Fruit fly (Drosophila melanogaster) whole organism, prepupa: Measurements from ENCODE around the gene Klp31E.
A peak's percentile ranks its signal among the peaks of the same experiment; 100 is the strongest.

Experiments
- CG11902 ChIP-seq: fragments of 200-800 bp; sonication (Bioruptor generic); optimal IDR thresholded peaks from 3 replicates; lab custom pipeline; 2016; ENCODE audit warnings: missing biosample characterization, missing genetic modification characterization
- CG15336 ChIP-seq: fragments of 200-800 bp; sonication (Bioruptor generic); IDR thresholded peaks from 2 replicates; pipeline ENCODE4 v1.3.6; 2022; ENCODE audit warnings: missing biosample characterization, missing genetic modification characterization
- CG1621 ChIP-seq: fragments of 200-800 bp; sonication (Bioruptor generic); optimal IDR thresholded peaks from 3 replicates; lab custom pipeline; 2018; ENCODE audit warnings: missing biosample characterization, mild to moderate bottlenecking, missing genetic modification characterization
- CG16779 ChIP-seq: fragments of 200-800 bp; sonication (Bioruptor generic); optimal IDR thresholded peaks from 3 replicates; lab custom pipeline; 2017; ENCODE audit warnings: missing biosample characterization, mild to moderate bottlenecking, missing genetic modification characterization
- CG3032 ChIP-seq: fragments of 200-800 bp; optimal IDR thresholded peaks from 2 replicates; lab custom pipeline; 2019; ENCODE audit warnings: missing biosample characterization, mild to moderate bottlenecking, missing genetic modification characterization, moderate library complexity
- CG31627 ChIP-seq: fragments of 200-800 bp; sonication (Bioruptor generic); optimal IDR thresholded peaks from 3 replicates; lab custom pipeline; 2016; ENCODE audit warnings: missing biosample characterization, missing genetic modification characterization
- CG32006 ChIP-seq: fragments of 200-800 bp; sonication (Bioruptor generic); optimal IDR thresholded peaks from 3 replicates; lab custom pipeline; 2017; ENCODE audit warnings: missing biosample characterization, mild to moderate bottlenecking, missing genetic modification characterization
- CG34406 ChIP-seq: fragments of 200-800 bp; sonication (Bioruptor generic); optimal IDR thresholded peaks from 3 replicates; lab custom pipeline; 2016; ENCODE audit warnings: missing biosample characterization, missing genetic modification characterization
- CG6163 ChIP-seq: fragments of 200-800 bp; sonication (Bioruptor generic); IDR thresholded peaks from 3 replicates; pipeline ENCODE4 v1.3.6; 2022; ENCODE audit warnings: missing biosample characterization, missing genetic modification characterization
- CG6276 ChIP-seq: fragments of 200-800 bp; sonication (Bioruptor generic); optimal IDR thresholded peaks from 2 replicates; lab custom pipeline; 2017; ENCODE audit warnings: missing biosample characterization, mild to moderate bottlenecking, missing genetic modification characterization
- CG6792 ChIP-seq: fragments of 200-800 bp; sonication (Bioruptor generic); optimal IDR thresholded peaks from 3 replicates; lab custom pipeline; 2016; ENCODE audit warnings: missing biosample characterization, missing genetic modification characterization
- CG6854 ChIP-seq: fragments of 200-800 bp; sonication (Bioruptor generic); optimal IDR thresholded peaks from 2 replicates; lab custom pipeline; 2017; ENCODE audit warnings: missing biosample characterization, mild to moderate bottlenecking, missing genetic modification characterization
- CG8319 ChIP-seq: fragments of 200-800 bp; sonication (Bioruptor generic); optimal IDR thresholded peaks from 3 replicates; lab custom pipeline; 2016; ENCODE audit warnings: missing biosample characterization, missing genetic modification characterization
- CG8632 ChIP-seq: fragments of 200-800 bp; sonication (Bioruptor generic); optimal IDR thresholded peaks from 3 replicates; lab custom pipeline; 2016; ENCODE audit warnings: missing biosample characterization, missing genetic modification characterization
- CG9139 ChIP-seq: fragments of 200-800 bp; sonication (Bioruptor generic); optimal IDR thresholded peaks from 3 replicates; lab custom pipeline; 2017; ENCODE audit warnings: missing biosample characterization, mild to moderate bottlenecking, missing genetic modification characterization
- Eip75B ChIP-seq: fragments of 200-800 bp; sonication (Bioruptor generic); optimal IDR thresholded peaks from 3 replicates; lab custom pipeline; 2016; ENCODE audit warnings: missing biosample characterization, missing genetic modification characterization
- Eip78C ChIP-seq: fragments of 200-800 bp; sonication (Bioruptor generic); peaks from one replicate; lab custom pipeline; 2016; ENCODE audit warnings: missing biosample characterization, missing genetic modification characterization
- Ets96B ChIP-seq: fragments of 200-800 bp; optimal IDR thresholded peaks from 2 replicates; lab custom pipeline; 2019; ENCODE audit warnings: missing biosample characterization, mild to moderate bottlenecking, missing genetic modification characterization, moderate library complexity
- Hr38 ChIP-seq: sonication (Bioruptor generic); optimal IDR thresholded peaks from 2 replicates; lab custom pipeline; 2016; ENCODE audit warnings: missing biosample characterization, missing genetic modification characterization
- Hr4 ChIP-seq: fragments of 200-800 bp; sonication (Bioruptor generic); optimal IDR thresholded peaks from 3 replicates; lab custom pipeline; 2016; ENCODE audit warnings: missing biosample characterization, missing genetic modification characterization
- OdsH ChIP-seq: fragments of 200-800 bp; sonication (Bioruptor generic); optimal IDR thresholded peaks from 3 replicates; lab custom pipeline; 2016; ENCODE audit warnings: missing biosample characterization, missing genetic modification characterization
- Sox14 ChIP-seq: fragments of 200-800 bp; sonication (Bioruptor generic); optimal IDR thresholded peaks from 3 replicates; lab custom pipeline; 2016; ENCODE audit warnings: missing biosample characterization, missing genetic modification characterization
- Sox15 ChIP-seq: fragments of 200-800 bp; sonication (Bioruptor generic); optimal IDR thresholded peaks from 3 replicates; lab custom pipeline; 2016; ENCODE audit warnings: missing biosample characterization, missing genetic modification characterization
- acj6 ChIP-seq: fragments of 200-800 bp; sonication (Bioruptor generic); optimal IDR thresholded peaks from 3 replicates; lab custom pipeline; 2016; ENCODE audit warnings: missing biosample characterization, missing genetic modification characterization
- cyc ChIP-seq: fragments of 200-800 bp; sonication (Bioruptor generic); optimal IDR thresholded peaks from 3 replicates; lab custom pipeline; 2016; ENCODE audit warnings: missing biosample characterization, missing genetic modification characterization
- esn ChIP-seq: fragments of 200-800 bp; sonication (Bioruptor generic); optimal IDR thresholded peaks from 2 replicates; lab custom pipeline; 2016; ENCODE audit warnings: missing biosample characterization, mild to moderate bottlenecking, missing genetic modification characterization, moderate library complexity
- fd59A ChIP-seq: fragments of 200-800 bp; sonication (Bioruptor generic); optimal IDR thresholded peaks from 2 replicates; lab custom pipeline; 2017; ENCODE audit warnings: missing biosample characterization, mild to moderate bottlenecking, missing genetic modification characterization, missing genetic modification reagents
- fd85E ChIP-seq: fragments of 200-800 bp; sonication (Bioruptor generic); optimal IDR thresholded peaks from 3 replicates; lab custom pipeline; 2016; ENCODE audit warnings: missing biosample characterization, missing genetic modification characterization
- fkh ChIP-seq: fragments of 200-800 bp; sonication (Bioruptor generic); optimal IDR thresholded peaks from 3 replicates; lab custom pipeline; 2017; ENCODE audit warnings: missing biosample characterization, mild to moderate bottlenecking, missing genetic modification characterization, moderate library complexity
- lz ChIP-seq: fragments of 200-800 bp; sonication (Bioruptor generic); optimal IDR thresholded peaks from 3 replicates; lab custom pipeline; 2016; ENCODE audit warnings: missing biosample characterization, missing genetic modification characterization
- salr ChIP-seq, 2 experiments: fragments of 200-800 bp; sonication (Bioruptor generic); optimal IDR thresholded peaks; 3 replicates each; lab custom pipeline; 2016 to 2018; ENCODE audit warnings: missing biosample characterization in 2 of 2, missing genetic modification characterization in 2 of 2, mild to moderate bottlenecking in 1 of 2
- topi ChIP-seq: fragments of 200-800 bp; sonication (Bioruptor generic); optimal IDR thresholded peaks from 3 replicates; lab custom pipeline; 2016; ENCODE audit warnings: missing biosample characterization, missing genetic modification characterization
- vri ChIP-seq: fragments of 200-800 bp; sonication (Bioruptor generic); optimal IDR thresholded peaks from 3 replicates; lab custom pipeline; 2016; ENCODE audit warnings: missing biosample characterization, mild to moderate bottlenecking, missing genetic modification characterization

Klp31E gene

DNA sequence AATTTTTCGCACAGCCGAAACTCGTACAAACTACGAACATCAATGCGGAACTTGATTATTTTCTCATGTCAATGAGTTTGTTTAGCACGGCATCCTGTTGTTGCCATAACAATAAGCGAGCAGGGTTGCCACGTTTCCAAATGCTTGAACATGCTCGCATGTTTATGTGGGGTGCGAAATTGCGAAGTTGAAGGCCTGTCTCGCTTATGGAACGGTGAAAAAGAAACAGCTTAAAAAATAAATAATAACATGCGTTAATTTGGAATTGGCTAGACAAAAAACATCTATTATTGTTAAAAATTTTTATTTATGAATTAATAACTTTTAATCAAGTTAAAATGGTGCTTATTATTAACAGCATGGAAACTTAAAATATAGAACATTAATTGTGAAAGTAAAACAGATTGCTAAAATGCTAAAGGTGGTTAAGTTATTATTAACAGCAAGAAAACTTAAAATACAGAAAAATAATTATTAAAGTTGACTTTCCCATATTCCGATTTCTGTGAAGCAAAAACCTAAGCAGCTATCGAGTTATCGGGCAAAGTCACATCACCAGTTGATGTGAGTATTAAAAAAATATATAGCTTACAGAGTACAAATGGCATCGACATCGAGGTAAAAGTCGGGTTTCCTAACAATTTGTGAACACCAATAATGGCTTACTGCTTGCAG lies 17.1 kb downstream of the Klp31E start, which contains the start of the genes Bug22 and TfIIB:
Gene Bug22, minus strand, starts transcription at position 117 of the 675 bp plus-strand sequence.
Gene TfIIB, plus strand, starts transcription at position 537 of the 675 bp plus-strand sequence.
- TF ChIP-seq CG6163 (GFP tag; lab: Robert Waterston, UW) = peak; percentile 71; the same call in 2 of the 3 replicates
- no peak for TF ChIP-seq CG9139
- TF ChIP-seq Eip78C = peak; percentile 91
- no peak for TF ChIP-seq Eip75B (GFP tag; lab: Kevin White, UChicago)
- TF ChIP-seq Ets96B (tag; lab: Kevin White, UChicago) = peak; percentile 53
- peak; percentile 57 for TF ChIP-seq CG6792
- TF ChIP-seq CG6854 = no peak
- TF ChIP-seq fd59A (GFP tag; lab: Kevin White, UChicago) = no peak
- TF ChIP-seq fkh (GFP tag; lab: Kevin White, UChicago) = peak; percentile 68
- TF ChIP-seq esn = peak; percentile 82
- peak; percentile 69 for TF ChIP-seq topi (GFP tag; lab: Kevin White, UChicago)
- peak; percentile 75 for TF ChIP-seq CG31627 (GFP tag; lab: Kevin White, UChicago)
- TF ChIP-seq Sox15 (GFP tag; lab: Kevin White, UChicago) = peak; percentile 41
- peak; percentile 72 for TF ChIP-seq lz (GFP tag; lab: Kevin White, UChicago)
- TF ChIP-seq CG8319 (GFP tag; lab: Kevin White, UChicago) = peak; percentile 25
- TF ChIP-seq CG15336 = 0 out of 2 replicates have a peak, but pooled peaks have one; percentile 30
- TF ChIP-seq CG3032 (tag; lab: Kevin White, UChicago) = peak; percentile 59
- TF ChIP-seq CG34406 (GFP tag; lab: Kevin White, UChicago) = peak; percentile 64
- TF ChIP-seq cyc (GFP tag; lab: Kevin White, UChicago) = peak; percentile 78
- TF ChIP-seq vri (GFP tag; lab: Kevin White, UChicago) = no peak
- peak; percentile 74 for TF ChIP-seq acj6 (GFP tag; lab: Kevin White, UChicago)

DNA sequence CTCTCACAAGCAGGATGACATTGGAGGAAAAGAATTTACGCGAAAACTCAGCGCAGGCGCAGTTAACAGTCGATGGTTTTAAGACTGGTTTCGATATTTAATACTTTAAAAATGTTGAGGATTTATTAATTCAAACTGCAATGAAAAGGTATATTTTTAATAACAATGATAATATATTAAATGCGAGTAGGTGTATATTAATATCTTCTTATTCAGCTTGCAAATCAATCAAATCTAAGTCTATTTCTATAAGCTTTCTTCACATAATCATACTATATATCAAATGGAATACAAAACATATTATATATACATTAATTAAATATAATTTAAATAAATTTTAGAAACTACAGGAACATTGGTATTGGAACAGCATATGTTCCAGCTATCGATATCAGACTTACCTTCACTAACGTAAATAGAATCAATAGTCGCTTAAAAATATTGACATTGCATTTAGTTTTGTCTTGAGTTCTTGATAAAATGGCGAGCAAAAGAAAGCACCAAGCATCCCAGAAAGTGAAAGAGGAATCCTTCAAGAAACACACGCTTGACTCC lies 21.9 kb downstream of the Klp31E start, which contains the start of the genes TBC1D16 and holn1:
Gene TBC1D16, minus strand, starts transcription at position 51 of the 555 bp plus-strand sequence.
Gene holn1, plus strand, starts transcription at position 390 of the 555 bp plus-strand sequence.
- TF ChIP-seq Hr38 (GFP tag; lab: Kevin White, UChicago) (no peak), esn (no peak), fd59A (GFP tag; lab: Kevin White, UChicago) (no peak), fkh (GFP tag; lab: Kevin White, UChicago) (peak; percentile 96), CG1621 (tag; lab: Kevin White, UChicago) (no peak), Hr4 (no peak), CG6276 (GFP tag; lab: Kevin White, UChicago) (no peak)

DNA sequence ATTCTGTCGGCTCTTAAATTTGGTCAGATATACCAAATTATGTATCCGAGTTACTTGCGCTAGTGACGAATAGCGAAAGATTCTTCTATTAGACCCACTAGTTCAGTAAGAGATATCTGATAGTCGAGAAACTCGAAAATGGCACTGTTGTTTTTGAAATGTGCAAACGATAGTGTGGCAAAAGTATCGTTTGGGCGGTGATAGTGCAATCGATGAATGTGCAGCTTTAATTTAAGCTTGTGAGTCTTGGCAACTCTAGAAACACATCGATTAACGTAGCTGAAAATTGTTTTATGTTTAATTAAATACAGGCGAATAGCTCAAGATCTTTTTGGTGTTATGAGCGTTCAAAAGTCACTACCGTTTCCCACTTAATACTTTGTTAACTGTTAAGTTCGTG lies 23.5 kb downstream of the Klp31E start, which contains the start of gene STUB1:
Gene STUB1, plus strand, starts transcription at position 232 of the 400 bp plus-strand sequence.
- TF ChIP-seq fkh (GFP tag; lab: Kevin White, UChicago) (peak; percentile 14), CG31627 (GFP tag; lab: Kevin White, UChicago) (peak; percentile 8), topi (GFP tag; lab: Kevin White, UChicago) (no peak), CG6276 (GFP tag; lab: Kevin White, UChicago) (no peak), CG9139 (no peak), Sox14 (no peak), CG11902 (GFP tag; lab: Kevin White, UChicago) (no peak), esn (peak; percentile 36)

DNA sequence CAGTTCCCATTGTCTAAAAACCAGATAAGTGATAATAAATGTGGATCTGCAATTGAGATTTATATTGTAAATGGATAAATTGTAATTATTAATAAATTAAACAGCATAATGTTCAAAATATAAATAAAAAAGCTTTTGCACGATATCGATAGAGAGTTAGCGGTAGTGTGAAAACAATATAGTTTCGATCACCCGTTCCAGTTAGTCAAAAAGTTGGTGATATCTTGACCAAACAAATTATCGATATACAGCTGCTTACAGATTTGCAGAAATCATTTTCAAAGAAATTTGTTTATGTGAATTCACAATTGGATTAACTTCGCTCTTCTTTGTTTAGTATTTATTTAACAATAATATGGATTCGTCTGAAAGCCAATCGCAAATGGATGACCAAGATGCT lies 25.4 kb downstream of the Klp31E start, which contains the start of gene Nse4:
Gene Nse4, plus strand, starts transcription at position 267 of the 400 bp plus-strand sequence.
- TF ChIP-seq CG6792 (no peak), fd85E (no peak), CG11902 (GFP tag; lab: Kevin White, UChicago) (no peak), Sox14 (no peak), Eip78C (no peak), CG32006 (GFP tag; lab: Kevin White, UChicago) (no peak), OdsH (GFP tag; lab: Kevin White, UChicago) (no peak), CG16779 (tag; lab: Kevin White, UChicago) (no peak), CG8632 (no peak), CG3032 (tag; lab: Kevin White, UChicago) (no peak), salr (GFP tag; optimal IDR thresholded peaks at IDR 0.05; lab: Kevin White, UChicago) (no peak), CG6276 (GFP tag; lab: Kevin White, UChicago) (no peak)
